Worm (Caenorhabditis elegans) whole organism, L1 larva: ENCODE data around the gene tram-1.

Experiments used
- C16A3.4 ChIP-seq: fragments of 150-350 bp; optimal IDR thresholded peaks from 2 replicates; lab custom pipeline; 2014; ENCODE audit warnings: missing biosample characterization, missing genetic modification characterization
- F16B12.6 ChIP-seq: fragments of 150-350 bp; optimal IDR thresholded peaks from 2 replicates; lab custom pipeline; 2014; ENCODE audit warnings: missing biosample characterization, missing genetic modification characterization
- alr-1 ChIP-seq: fragments of 200-800 bp; sonication (Bioruptor generic); optimal IDR thresholded peaks from 2 replicates; lab custom pipeline; 2018; ENCODE audit warnings: borderline replicate concordance, mild to moderate bottlenecking, missing genetic modification characterization, missing compliant biosample characterization
- blmp-1 ChIP-seq: fragments of 150-350 bp; optimal IDR thresholded peaks from 2 replicates; lab custom pipeline; 2014; ENCODE audit warnings: missing biosample characterization, missing genetic modification characterization
- ceh-63 ChIP-seq: fragments of 200-800 bp; sonication (Bioruptor generic); optimal IDR thresholded peaks from 2 replicates; lab custom pipeline; 2018; ENCODE audit warnings: mild to moderate bottlenecking, missing genetic modification characterization, missing compliant biosample characterization
- ceh-88 ChIP-seq: fragments of 200-800 bp; sonication (Bioruptor generic); IDR thresholded peaks from 2 replicates; pipeline ENCODE4 v1.3.6; 2022; ENCODE audit warnings: missing genetic modification characterization, missing compliant biosample characterization
- dpl-1 ChIP-seq, 3 experiments: fragments of 150-350 bp in 2 of 3; sonication (generic microtip) in 1 of 3; optimal IDR thresholded peaks; 2 replicates each; lab custom pipeline; 2014 to 2017; ENCODE audit warnings: missing biosample characterization in 3 of 3, missing genetic modification characterization in 3 of 3, missing genetic modification reagents in 3 of 3
- dsc-1 ChIP-seq: sonication (generic microtip); optimal IDR thresholded peaks from 2 replicates; lab custom pipeline; 2016; ENCODE audit warnings: mild to moderate bottlenecking, missing genetic modification characterization, missing compliant biosample characterization
- egl-13 ChIP-seq: sonication (generic microtip); optimal IDR thresholded peaks from 2 replicates; lab custom pipeline; 2016; ENCODE audit warnings: missing genotype, missing genetic modification reagents, missing genetic modification characterization, missing compliant biosample characterization
- egl-27 ChIP-seq, 2 experiments: fragments of 150-350 bp in 1 of 2; sonication (generic microtip); optimal IDR thresholded peaks; 3 replicates each; lab custom pipeline; 2017 to 2018; ENCODE audit warnings: missing biosample characterization in 2 of 2, missing genetic modification characterization in 2 of 2, missing genetic modification reagents in 2 of 2
- elt-3 ChIP-seq, 6 experiments: fragments of 150-350 bp in 1 of 6; sonication (generic microtip); optimal IDR thresholded peaks; 2 replicates each; lab custom pipeline; 2017 to 2018; ENCODE audit warnings: missing biosample characterization in 6 of 6, missing genetic modification characterization in 6 of 6, inconsistent platforms in 1 of 6
- ets-5 ChIP-seq: fragments of 200-800 bp; sonication (Bioruptor generic); IDR thresholded peaks from 2 replicates; pipeline ENCODE4 v1.3.6; 2022; ENCODE audit warnings: missing genetic modification characterization, missing compliant biosample characterization
- fkh-10 ChIP-seq: sonication (generic microtip); optimal IDR thresholded peaks from 2 replicates; lab custom pipeline; 2017; ENCODE audit warnings: missing biosample characterization, missing genetic modification reagents, missing genetic modification characterization
- fkh-4 ChIP-seq: sonication (generic microtip); optimal IDR thresholded peaks from 2 replicates; lab custom pipeline; 2016; ENCODE audit warnings: missing compliant biosample characterization, missing genetic modification characterization, borderline replicate concordance
- fkh-8 ChIP-seq: sonication (generic microtip); optimal IDR thresholded peaks from 2 replicates; lab custom pipeline; 2016; ENCODE audit warnings: mild to moderate bottlenecking, missing genetic modification characterization, missing compliant biosample characterization
- fos-1 ChIP-seq: fragments of 150-350 bp; optimal IDR thresholded peaks from 2 replicates; lab custom pipeline; 2014; ENCODE audit warnings: missing biosample characterization, missing genetic modification characterization
- grh-1 ChIP-seq: fragments of 200-800 bp; sonication (Bioruptor generic); IDR thresholded peaks from 2 replicates; pipeline ENCODE4 v1.3.6; 2022; ENCODE audit warnings: missing genetic modification reagents, missing genetic modification characterization, missing compliant biosample characterization
- hlh-17 ChIP-seq: fragments of 200-800 bp; sonication (Bioruptor generic); optimal IDR thresholded peaks from 2 replicates; lab custom pipeline; 2018; ENCODE audit warnings: missing genetic modification characterization, mild to moderate bottlenecking, missing compliant biosample characterization, moderate library complexity, borderline replicate concordance
- lin-15B ChIP-seq: fragments of 150-350 bp; sonication (generic microtip); optimal IDR thresholded peaks from 3 replicates; lab custom pipeline; 2014; ENCODE audit warnings: missing biosample characterization, missing genetic modification characterization
- lin-39 ChIP-seq: fragments of 150-350 bp; optimal IDR thresholded peaks from 2 replicates; lab custom pipeline; 2014; ENCODE audit warnings: missing biosample characterization, missing genetic modification reagents, missing genetic modification characterization
- lir-3 ChIP-seq: sonication (generic microtip); optimal IDR thresholded peaks from 2 replicates; lab custom pipeline; 2016; ENCODE audit warnings: mild to moderate bottlenecking, missing genetic modification characterization, moderate library complexity, missing compliant biosample characterization; ENCODE audit not compliant: poor library complexity
- mab-9 ChIP-seq: fragments of 200-800 bp; sonication (Bioruptor generic); IDR thresholded peaks from 2 replicates; pipeline ENCODE4 v1.3.6; 2022; ENCODE audit warnings: missing genetic modification reagents, missing genetic modification characterization, missing compliant biosample characterization
- mef-2 ChIP-seq: fragments of 150-350 bp; optimal IDR thresholded peaks from 2 replicates; lab custom pipeline; 2014; ENCODE audit warnings: missing biosample characterization, missing genetic modification characterization
- mep-1 ChIP-seq: fragments of 150-350 bp; optimal IDR thresholded peaks from 2 replicates; lab custom pipeline; 2014; ENCODE audit warnings: missing biosample characterization, missing genetic modification characterization
- nhr-28 ChIP-seq: fragments of 150-350 bp; optimal IDR thresholded peaks from 2 replicates; lab custom pipeline; 2014; ENCODE audit warnings: missing biosample characterization, missing genetic modification characterization
- nhr-76 ChIP-seq: sonication (generic microtip); optimal IDR thresholded peaks from 2 replicates; lab custom pipeline; 2017; ENCODE audit warnings: missing biosample characterization, missing genetic modification characterization
- pag-3 ChIP-seq: sonication (generic microtip); optimal IDR thresholded peaks from 2 replicates; lab custom pipeline; 2017; ENCODE audit warnings: missing genetic modification characterization, mild to moderate bottlenecking, missing compliant biosample characterization, antibody characterized with exemption, borderline replicate concordance; ENCODE audit not compliant: insufficient read depth
- rnt-1 ChIP-seq: sonication (generic microtip); optimal IDR thresholded peaks from 2 replicates; lab custom pipeline; 2016; ENCODE audit warnings: mild to moderate bottlenecking, missing genetic modification characterization, moderate library complexity, missing compliant biosample characterization
- skn-1 ChIP-seq: fragments of 150-350 bp; optimal IDR thresholded peaks from 2 replicates; lab custom pipeline; 2014; ENCODE audit warnings: missing biosample characterization, missing genetic modification characterization
- sup-37 ChIP-seq: fragments of 200-800 bp; sonication (Bioruptor generic); optimal IDR thresholded peaks from 2 replicates; lab custom pipeline; 2018; ENCODE audit warnings: mild to moderate bottlenecking, missing genetic modification characterization, missing compliant biosample characterization
- swsn-7 ChIP-seq: sonication (generic microtip); optimal IDR thresholded peaks from 2 replicates; lab custom pipeline; 2016; ENCODE audit warnings: missing genetic modification characterization, missing compliant biosample characterization
- unc-98 ChIP-seq: fragments of 200-800 bp; sonication (Bioruptor generic); IDR thresholded peaks from 2 replicates; pipeline ENCODE4 v1.3.6; 2022; ENCODE audit warnings: missing genetic modification characterization, missing compliant biosample characterization
- vab-15 ChIP-seq: sonication (generic microtip); optimal IDR thresholded peaks from 2 replicates; lab custom pipeline; 2017; ENCODE audit warnings: missing genotype, mild to moderate bottlenecking, missing genetic modification characterization, missing compliant biosample characterization
- xbp-1 ChIP-seq: sonication (generic microtip); optimal IDR thresholded peaks from 2 replicates; lab custom pipeline; 2016; ENCODE audit warnings: missing genetic modification characterization, missing compliant biosample characterization
- ztf-4 ChIP-seq: fragments of 150-350 bp; optimal IDR thresholded peaks from 2 replicates; lab custom pipeline; 2014; ENCODE audit warnings: missing biosample characterization, missing genetic modification characterization

Gene tram-1

ce11 chrIV:10222122-10222589, 1.1 kb upstream of the tram-1 start, which contains the start of gene C24F3.2 (continued):
- TF ChIP-seq alr-1 (tag; lab: Kevin White, UChicago) (no peak), egl-13 (tag; lab: Kevin White, UChicago) (peak; percentile 0), nhr-76 (no peak), ceh-63 (GFP tag; lab: Kevin White, UChicago) (no peak), ztf-4 (peak; percentile 48), C16A3.4 (peak; percentile 45), vab-15 (peak; percentile 52), ceh-88 (GFP tag; lab: Robert Waterston, UW) (no peak), swsn-7 (tag; lab: Kevin White, UChicago) (peak; percentile 67), F16B12.6 (tag; lab: Kevin White, UChicago) (no peak), fkh-8 (peak; percentile 69), rnt-1 (tag; lab: Kevin White, UChicago) (peak; percentile 75)

ce11 chrIV:10219208-10219607, 1.9 kb downstream of the tram-1 start, which contains the start of gene qns-1:
qns-1 (minus strand) TSS chrIV:10219308.
- no peak for TF ChIP-seq skn-1 (tag; lab: Kevin White, UChicago)
- TF ChIP-seq mep-1 (tag; lab: Kevin White, UChicago): no peak
- no peak for TF ChIP-seq fos-1
- TF ChIP-seq elt-3 (tag; optimal IDR thresholded peaks at IDR 0.05; lab: Kevin White, UChicago): no peak
- no peak for TF ChIP-seq lin-39 (tag; lab: Kevin White, UChicago)
- TF ChIP-seq lin-15B (tag; lab: Kevin White, UChicago): no peak
- TF ChIP-seq dpl-1 (GFP tag; optimal IDR thresholded peaks at IDR 0.05; lab: Kevin White, UChicago): no peak
- no peak for TF ChIP-seq ets-5 (GFP tag; lab: Robert Waterston, UW)
- TF ChIP-seq mef-2: no peak
- no peak for TF ChIP-seq grh-1
- TF ChIP-seq fkh-10 (GFP tag; lab: Kevin White, UChicago): no peak
- no peak for TF ChIP-seq nhr-28 (tag; lab: Kevin White, UChicago)
- TF ChIP-seq egl-27 (tag; optimal IDR thresholded peaks at IDR 0.05; lab: Kevin White, UChicago): no peak
- TF ChIP-seq pag-3 (tag; lab: Kevin White, UChicago): no peak
- TF ChIP-seq, all 84 proteins: peak for 0

DNA sequence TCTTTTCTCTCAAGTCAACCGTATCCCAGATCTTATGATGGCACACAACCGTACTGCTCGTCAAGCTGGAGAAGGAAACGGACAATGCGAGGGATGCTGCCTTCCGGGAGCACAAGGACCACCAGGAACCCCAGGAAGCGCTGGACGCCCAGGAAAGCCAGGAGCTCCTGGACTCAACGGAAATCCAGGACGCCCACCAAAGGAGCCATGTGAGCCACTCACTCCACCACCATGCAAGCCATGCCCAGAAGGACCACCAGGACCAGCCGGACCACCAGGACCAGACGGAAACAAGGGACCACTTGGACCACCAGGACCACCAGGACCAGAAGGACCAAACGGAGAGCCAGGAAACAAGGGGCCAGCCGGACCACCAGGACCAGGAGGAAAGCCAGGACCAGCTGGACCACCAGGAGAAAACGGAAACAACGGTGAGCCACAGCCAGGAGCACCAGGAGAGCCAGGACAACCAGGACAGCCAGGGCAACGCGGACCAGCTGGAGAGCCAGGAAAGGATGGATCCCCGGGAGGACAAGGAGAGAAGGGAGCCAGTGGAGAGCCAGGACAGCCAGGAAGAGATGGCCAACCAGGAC, 4.3 kb downstream of the tram-1 start:
- no peak for TF ChIP-seq xbp-1 (tag; lab: Kevin White, UChicago)
- no peak for TF ChIP-seq rnt-1 (tag; lab: Kevin White, UChicago)
- no peak for TF ChIP-seq mab-9 (GFP tag; lab: Robert Waterston, UW)
- no peak for TF ChIP-seq hlh-17 (GFP tag; lab: Kevin White, UChicago)
- TF ChIP-seq dsc-1 (tag; lab: Kevin White, UChicago): no peak

DNA sequence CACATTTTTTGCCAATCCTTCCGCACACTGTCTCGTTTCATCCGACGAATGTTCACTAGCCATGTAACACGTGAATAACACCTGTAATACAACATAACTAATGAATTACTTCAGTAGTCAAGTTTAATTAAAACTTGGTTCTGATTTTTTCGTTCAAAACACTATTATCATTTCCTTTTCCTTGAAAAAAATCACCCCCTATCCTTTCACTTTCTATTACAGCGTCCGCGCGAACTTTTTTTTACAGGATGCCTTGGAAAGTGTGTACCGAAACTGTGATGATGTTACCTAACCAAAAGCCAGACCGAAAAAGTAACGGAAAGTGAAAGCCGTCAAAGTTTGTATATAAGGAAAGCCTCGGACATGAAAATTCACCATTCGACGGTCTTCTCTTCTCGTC, 5.0 kb downstream of the tram-1 start, which contains the start of gene col-124:
Gene col-124, plus strand, starts transcription at position 374 of the 400 bp plus-strand sequence.
- TF ChIP-seq lir-3: no peak
- peak; percentile 77 for TF ChIP-seq blmp-1
- TF ChIP-seq fkh-10 (GFP tag; lab: Kevin White, UChicago): no peak
- no peak for TF ChIP-seq unc-98 (GFP tag; lab: Robert Waterston, UW)
- TF ChIP-seq sup-37 (GFP tag; lab: Kevin White, UChicago): no peak
- TF ChIP-seq fkh-4 (tag; lab: Kevin White, UChicago): no peak
